Worm (Caenorhabditis elegans): ENCODE data around the gene F10D7.5.

ce11 chrX:17379675-17380074 lies 11.7 kb downstream of the F10D7.5 start, which contains the start of gene F10D7.10:
- TF ChIP-seq tbx-2 (tag; optimal IDR thresholded peaks at IDR 0.05) (no peak), lin-11 (tag; optimal IDR thresholded peaks at IDR 0.05) (no peak), mec-3 (tag; optimal IDR thresholded peaks at IDR 0.05; ENCODE audit: borderline replicate concordance) (no peak), ztf-16 (tag; optimal IDR thresholded peaks at IDR 0.05) (no peak)
